Fruit fly (Drosophila melanogaster): ENCODE measurements around the gene scf.

DNA sequence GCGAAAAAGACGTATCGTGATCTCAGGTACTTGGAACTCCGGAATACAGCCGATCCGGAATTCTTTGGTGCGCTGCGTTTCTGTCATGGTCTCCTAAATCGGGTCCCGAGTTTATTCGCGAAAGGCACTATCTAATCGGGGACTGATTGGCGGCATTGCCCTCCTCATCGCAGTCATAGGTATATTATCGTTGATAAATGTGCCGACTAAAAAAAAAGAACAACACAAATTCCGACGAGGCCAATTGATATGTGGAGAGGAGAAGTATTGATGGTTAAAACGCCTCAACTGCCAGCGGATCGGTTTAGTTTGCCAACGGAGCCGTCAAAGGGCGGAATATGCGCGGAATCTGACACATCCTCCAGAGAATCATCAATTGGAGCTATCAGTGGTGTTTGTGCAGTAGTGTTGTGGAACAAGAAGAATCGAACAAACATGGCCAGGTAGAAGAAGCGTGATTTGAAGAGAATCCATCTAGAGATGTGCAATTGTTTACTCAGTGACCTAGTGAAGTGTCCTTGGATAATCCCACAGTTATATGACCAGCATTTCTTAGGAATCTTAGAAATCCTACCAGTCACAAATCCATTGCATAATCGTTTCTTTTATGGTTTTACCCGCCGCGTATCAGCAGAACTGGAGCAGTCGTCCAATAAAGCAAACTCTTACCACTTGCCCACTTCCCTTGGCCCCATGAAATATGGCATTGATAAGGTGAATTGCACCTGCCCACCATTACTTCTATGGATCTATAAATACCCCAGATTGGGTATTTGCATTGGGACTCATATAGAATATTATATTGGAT, 26.6 kb downstream of the scf start:
- no peak for TF ChIP-seq psq (optimal IDR thresholded peaks at IDR 0.05)
- TF ChIP-seq CG8478 (optimal IDR thresholded peaks at IDR 0.05) = no peak
- TF ChIP-seq Dll (optimal IDR thresholded peaks at IDR 0.05) = no peak
- no peak for TF ChIP-seq usp (GFP tag; optimal IDR thresholded peaks at IDR 0.05)
- no peak for TF ChIP-seq pan (optimal IDR thresholded peaks at IDR 0.05)
